Fruit fly (Drosophila melanogaster): ENCODE results near the gene CG17361.

CG17361 gene

dm6 chr3L:13957212-13957668, 39.8 kb upstream of the CG17361 start (continued):
- TF ChIP-seq Eip78C (GFP tag), result peak; percentile 89
- TF ChIP-seq OdsH (GFP tag; optimal IDR thresholded peaks at IDR 0.05), result peak; percentile 74
- no peak for TF ChIP-seq Sox102F (GFP tag; optimal IDR thresholded peaks at IDR 0.05)
- no peak for TF ChIP-seq cyc (GFP tag; optimal IDR thresholded peaks at IDR 0.05)
- peak; percentile 53 for TF ChIP-seq pdm3 (GFP tag; optimal IDR thresholded peaks at IDR 0.05)
- TF ChIP-seq Eip75B (GFP tag; optimal IDR thresholded peaks at IDR 0.05), result peak; percentile 51
- TF ChIP-seq CG6854 (GFP tag; optimal IDR thresholded peaks at IDR 0.05), result no peak
- TF ChIP-seq CG6163 (GFP tag; IDR thresholded peaks at IDR 0.05), result no peak
- peak; percentile 15 for TF ChIP-seq CG6792 (GFP tag; optimal IDR thresholded peaks at IDR 0.05)
- TF ChIP-seq Met (GFP tag; optimal IDR thresholded peaks at IDR 0.05), result no peak
- peak; percentile 35 for TF ChIP-seq Ets96B (tag; optimal IDR thresholded peaks at IDR 0.05)
- no peak for TF ChIP-seq Hr38 (GFP tag; optimal IDR thresholded peaks at IDR 0.05)
- no peak for TF ChIP-seq Ets21C (GFP tag; optimal IDR thresholded peaks at IDR 0.05)
- TF ChIP-seq vri (GFP tag; optimal IDR thresholded peaks at IDR 0.05), result no peak
- TF ChIP-seq CG6276 (GFP tag; optimal IDR thresholded peaks at IDR 0.05), result peak; percentile 85
- peak; percentile 26 for TF ChIP-seq CG34406 (GFP tag; optimal IDR thresholded peaks at IDR 0.05)
- peak; percentile 12 for TF ChIP-seq topi (GFP tag; optimal IDR thresholded peaks at IDR 0.05)
- peak; percentile 52 for TF ChIP-seq achi (GFP tag; optimal IDR thresholded peaks at IDR 0.05)
- TF ChIP-seq fd85E (GFP tag; optimal IDR thresholded peaks at IDR 0.05), result no peak
- TF ChIP-seq Lpt (GFP tag; optimal IDR thresholded peaks at IDR 0.05), result peak; percentile 75
- peak; percentile 13 for TF ChIP-seq CG3032 (tag; optimal IDR thresholded peaks at IDR 0.05)
- TF ChIP-seq Smox (GFP tag; optimal IDR thresholded peaks at IDR 0.05), result no peak
- no peak for TF ChIP-seq svp (GFP tag)
- peak; percentile 34 for TF ChIP-seq dac (GFP tag; optimal IDR thresholded peaks at IDR 0.05)
- TF ChIP-seq CG8319 (GFP tag; optimal IDR thresholded peaks at IDR 0.05), result peak; percentile 8
- peak; percentile 89 for TF ChIP-seq Hr4 (GFP tag; optimal IDR thresholded peaks at IDR 0.05)
- TF ChIP-seq CG7368 (GFP tag; optimal IDR thresholded peaks at IDR 0.05), result no peak
- peak; percentile 34 for TF ChIP-seq CG11762 (GFP tag; optimal IDR thresholded peaks at IDR 0.05; ENCODE audit: insufficient read depth)
- TF ChIP-seq CG31627 (GFP tag; optimal IDR thresholded peaks at IDR 0.05), result peak; percentile 24
- peak; percentile 20 for TF ChIP-seq Sox14 (GFP tag; optimal IDR thresholded peaks at IDR 0.05)
- peak; percentile 95 for TF ChIP-seq CG32006 (GFP tag; optimal IDR thresholded peaks at IDR 0.05)
- TF ChIP-seq acj6 (GFP tag; optimal IDR thresholded peaks at IDR 0.05), result peak; percentile 59
- no peak for TF ChIP-seq fkh (GFP tag; optimal IDR thresholded peaks at IDR 0.05)
- no peak for TF ChIP-seq dsx (GFP tag; optimal IDR thresholded peaks at IDR 0.05; ENCODE audit: poor library complexity, severe bottlenecking)
- peak; percentile 18 for TF ChIP-seq Sox15 (GFP tag; optimal IDR thresholded peaks at IDR 0.05)
- TF ChIP-seq CG3919 (GFP tag; optimal IDR thresholded peaks at IDR 0.05), result peak; percentile 53
- peak in 1 of 2 experiments; percentile 89 for TF ChIP-seq salr (GFP tag; optimal IDR thresholded peaks at IDR 0.05)
- TF ChIP-seq CG15336 (GFP tag; IDR thresholded peaks at IDR 0.05), result peak; percentile 71
- peak; percentile 60 for TF ChIP-seq CG10631 (GFP tag; optimal IDR thresholded peaks at IDR 0.05)
- TF ChIP-seq CG16779 (tag; optimal IDR thresholded peaks at IDR 0.05), result no peak
- TF ChIP-seq CG8119 (GFP tag; IDR thresholded peaks at IDR 0.05), result peak; percentile 74

dm6 chr3L:13957789-13958188, 39.2 kb upstream of the CG17361 start:
- TF ChIP-seq CG8632 (GFP tag; optimal IDR thresholded peaks at IDR 0.05) (no peak), cyc (GFP tag; optimal IDR thresholded peaks at IDR 0.05) (no peak), Hr38 (GFP tag; optimal IDR thresholded peaks at IDR 0.05) (no peak), CG34406 (GFP tag; optimal IDR thresholded peaks at IDR 0.05) (no peak), Eip93F (GFP tag; optimal IDR thresholded peaks at IDR 0.05) (no peak), topi (GFP tag; optimal IDR thresholded peaks at IDR 0.05) (no peak), CG6808 (GFP tag; optimal IDR thresholded peaks at IDR 0.05) (no peak), vri (GFP tag; optimal IDR thresholded peaks at IDR 0.05) (no peak), spab (GFP tag; optimal IDR thresholded peaks at IDR 0.05) (no peak), dac (GFP tag; optimal IDR thresholded peaks at IDR 0.05) (no peak), fd59A (GFP tag; optimal IDR thresholded peaks at IDR 0.05) (no peak), Sox14 (GFP tag; optimal IDR thresholded peaks at IDR 0.05) (no peak), svp (GFP tag) (no peak), acj6 (GFP tag; optimal IDR thresholded peaks at IDR 0.05) (no peak)

All from whole organism, prepupa.